Worm (Caenorhabditis elegans) whole organism, midembryonic: Measurements from ENCODE around the gene F38A5.8.

Experiments used
- T22C8.4 ChIP-seq: fragments of 200-800 bp; sonication (Bioruptor generic); IDR thresholded peaks from 2 replicates; pipeline ENCODE4 v1.3.6; 2022; ENCODE audit warnings: missing genetic modification characterization, missing compliant biosample characterization
- cog-1 ChIP-seq: sonication (generic microtip); optimal IDR thresholded peaks from 2 replicates; lab custom pipeline; 2016; ENCODE audit warnings: missing genetic modification characterization, missing compliant biosample characterization
- flt-1 ChIP-seq: fragments of 200-800 bp; sonication (Bioruptor generic); IDR thresholded peaks from 2 replicates; pipeline ENCODE4 v1.3.6; 2022; ENCODE audit warnings: missing genetic modification characterization, missing compliant biosample characterization
- klf-2 ChIP-seq: fragments of 200-800 bp; sonication (Bioruptor generic); conservative IDR thresholded peaks from 2 replicates; pipeline ENCODE4 v1.3.6; 2022; ENCODE audit warnings: missing genetic modification reagents, missing genetic modification characterization, missing compliant biosample characterization
- med-1 ChIP-seq: sonication (generic microtip); optimal IDR thresholded peaks from 2 replicates; lab custom pipeline; 2017; ENCODE audit warnings: missing genetic modification characterization, mild to moderate bottlenecking, missing compliant biosample characterization, antibody characterized with exemption, missing genetic modification reagents; ENCODE audit not compliant: insufficient read depth
- ref-1 ChIP-seq: fragments of 200-800 bp; sonication (Bioruptor generic); conservative IDR thresholded peaks from 2 replicates; pipeline ENCODE4 v1.3.6; 2022; ENCODE audit warnings: missing genetic modification reagents, missing genetic modification characterization, missing compliant biosample characterization
- tab-1 ChIP-seq: fragments of 200-800 bp; sonication (Bioruptor generic); IDR thresholded peaks from 2 replicates; pipeline ENCODE4 v1.3.6; 2022; ENCODE audit warnings: missing genetic modification characterization, missing compliant biosample characterization
- ztf-23 ChIP-seq: fragments of 200-800 bp; sonication (Bioruptor generic); IDR thresholded peaks from 2 replicates; pipeline ENCODE4 v1.3.6; 2022; ENCODE audit warnings: missing genetic modification reagents, missing genetic modification characterization, missing compliant biosample characterization
- ztf-29 ChIP-seq: fragments of 200-800 bp; sonication (Bioruptor generic); IDR thresholded peaks from 2 replicates; pipeline ENCODE4 v1.3.6; 2022; ENCODE audit warnings: missing genetic modification reagents, missing genetic modification characterization, missing compliant biosample characterization

F38A5.8 gene

ce11 chrIV:6599447-6599846 lies at the start of gene F38A5.8:
TSS of gene F38A5.8 (plus strand) at chrIV:6599747.
- TF ChIP-seq flt-1 (GFP tag; lab: Robert Waterston, UW) = no peak
- TF ChIP-seq cog-1 (tag; lab: Kevin White, UChicago) = no peak
- TF ChIP-seq ztf-23 (GFP tag; lab: Robert Waterston, UW) = no peak
- no peak for TF ChIP-seq ref-1
- TF ChIP-seq klf-2 (GFP tag; lab: Robert Waterston, UW) = no peak
- no peak for TF ChIP-seq med-1
- TF ChIP-seq T22C8.4 = no peak
- no peak for TF ChIP-seq ztf-29 (GFP tag; lab: Robert Waterston, UW)
- TF ChIP-seq tab-1 (GFP tag; lab: Robert Waterston, UW) = no peak

- no peak for TF ChIP-seq tab-1 (GFP tag; lab: Robert Waterston, UW)
- TF ChIP-seq cog-1 (tag; lab: Kevin White, UChicago) = no peak
- no peak for TF ChIP-seq med-1
- no peak for TF ChIP-seq T22C8.4
- no peak for TF ChIP-seq klf-2 (GFP tag; lab: Robert Waterston, UW)
- no peak for TF ChIP-seq ztf-29 (GFP tag; lab: Robert Waterston, UW)
- no peak for TF ChIP-seq ref-1
- no peak for TF ChIP-seq ztf-23 (GFP tag; lab: Robert Waterston, UW)
Measured at ce11 chrIV:6552036-6552435, 47.5 kb upstream of the F38A5.8 start.

DNA sequence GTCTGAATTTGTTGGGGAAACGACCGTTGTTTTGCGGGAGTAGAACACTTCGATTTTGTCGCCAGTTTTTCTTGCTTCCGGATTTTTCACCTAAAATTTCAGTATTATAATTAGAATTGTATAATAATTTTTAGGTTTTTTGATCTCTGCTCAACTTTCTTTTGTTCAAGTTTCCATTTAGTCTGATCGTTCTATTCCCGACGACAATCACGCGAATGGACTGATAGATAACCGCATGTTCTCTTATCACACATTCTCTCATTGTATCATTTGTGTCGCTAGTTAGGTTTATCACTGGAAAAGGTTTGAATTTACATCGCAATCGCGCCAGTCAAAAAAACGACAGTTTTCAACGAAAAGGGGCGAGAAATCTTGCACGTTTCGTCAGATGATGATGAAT lies 44.7 kb upstream of the F38A5.8 start:
- TF ChIP-seq T22C8.4 (no peak), med-1 (no peak), klf-2 (GFP tag; lab: Robert Waterston, UW) (no peak), tab-1 (GFP tag; lab: Robert Waterston, UW) (no peak), cog-1 (tag; lab: Kevin White, UChicago) (no peak), flt-1 (GFP tag; lab: Robert Waterston, UW) (no peak), ref-1 (no peak), ztf-29 (GFP tag; lab: Robert Waterston, UW) (no peak), ztf-23 (GFP tag; lab: Robert Waterston, UW) (no peak)

- TF ChIP-seq ref-1 (no peak), ztf-29 (GFP tag; lab: Robert Waterston, UW) (no peak), klf-2 (GFP tag; lab: Robert Waterston, UW) (no peak), ztf-23 (GFP tag; lab: Robert Waterston, UW) (no peak), cog-1 (tag; lab: Kevin White, UChicago) (no peak), T22C8.4 (no peak), flt-1 (GFP tag; lab: Robert Waterston, UW) (no peak), med-1 (no peak), tab-1 (GFP tag; lab: Robert Waterston, UW) (no peak)
Measured at ce11 chrIV:6555388-6556330, 43.9 kb upstream of the F38A5.8 start, which contains the start of gene paqr-1. TSS of gene paqr-1 (minus strand) at chrIV:6555438.

ce11 chrIV:6556624-6557368 lies 42.8 kb upstream of the F38A5.8 start, which contains the start of gene try-3:
TSS of gene try-3 (plus strand) at chrIV:6557155.
- TF ChIP-seq T22C8.4 = peak; percentile 46; the same call in 1 of the 2 replicates
- 0 out of 2 replicates have a peak, but pooled peaks have one; percentile 59 for TF ChIP-seq klf-2 (GFP tag; lab: Robert Waterston, UW)
- peak; percentile 85 for TF ChIP-seq tab-1 (GFP tag; lab: Robert Waterston, UW)
- TF ChIP-seq ref-1 = peak; percentile 71; the same call in 1 of the 2 replicates
- TF ChIP-seq med-1 = peak; percentile 43
- 0 out of 2 replicates have a peak, but pooled peaks have one; percentile 46 for TF ChIP-seq ztf-29 (GFP tag; lab: Robert Waterston, UW)
- TF ChIP-seq cog-1 (tag; lab: Kevin White, UChicago) = peak; percentile 56
- TF ChIP-seq flt-1 (GFP tag; lab: Robert Waterston, UW) = peak; percentile 92
- peak; percentile 84 for TF ChIP-seq ztf-23 (GFP tag; lab: Robert Waterston, UW)

DNA sequence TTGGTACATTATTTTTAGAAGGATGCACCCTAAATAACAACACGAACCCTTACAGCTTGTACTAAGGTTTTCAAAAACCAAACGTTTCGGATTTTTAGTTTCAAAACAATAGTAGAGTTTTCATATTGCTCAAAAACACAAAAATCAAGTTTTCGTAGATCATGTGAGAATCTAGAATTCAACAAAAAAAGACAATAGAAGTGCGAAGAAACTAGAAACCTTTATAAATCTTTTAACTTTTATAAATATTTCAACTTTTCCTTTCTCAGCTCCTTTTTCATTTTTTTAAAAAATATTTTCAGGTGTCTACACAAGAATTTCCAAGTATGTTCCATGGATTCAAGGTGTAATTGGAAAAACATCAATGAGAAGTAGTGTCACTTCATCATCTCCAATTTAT lies 39.1 kb upstream of the F38A5.8 start, which contains the start of gene best-9:
Gene best-9 (plus strand): TSS at position 301 of the 400 bp plus-strand sequence.
- TF ChIP-seq T22C8.4 (no peak), ztf-29 (GFP tag; lab: Robert Waterston, UW) (no peak)

DNA sequence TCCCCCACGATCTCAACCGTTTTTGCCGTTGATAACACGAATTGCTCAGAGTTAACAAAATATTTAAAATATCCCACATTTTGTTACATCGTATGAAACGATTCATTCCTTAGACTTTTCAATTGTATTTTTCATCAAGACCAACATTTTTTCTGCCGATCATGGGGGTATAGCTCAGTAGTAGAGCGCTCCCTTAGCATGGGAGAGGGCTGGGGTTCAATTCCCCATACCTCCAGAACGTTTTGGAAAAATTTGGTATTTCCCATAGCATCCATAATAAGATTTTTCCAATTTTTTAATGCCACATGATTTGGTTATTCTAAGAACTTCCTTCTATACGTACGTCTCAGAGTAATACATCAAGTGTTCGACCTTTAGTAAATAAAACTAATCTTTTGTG lies 37.5 kb upstream of the F38A5.8 start:
- TF ChIP-seq klf-2 (GFP tag; lab: Robert Waterston, UW) (no peak), ztf-23 (GFP tag; lab: Robert Waterston, UW) (no peak), tab-1 (GFP tag; lab: Robert Waterston, UW) (no peak)

ce11 chrIV:6565605-6566004 lies 33.9 kb upstream of the F38A5.8 start:
- TF ChIP-seq ztf-23 (GFP tag; lab: Robert Waterston, UW) = no peak
- no peak for TF ChIP-seq klf-2 (GFP tag; lab: Robert Waterston, UW)
- no peak for TF ChIP-seq flt-1 (GFP tag; lab: Robert Waterston, UW)
- TF ChIP-seq tab-1 (GFP tag; lab: Robert Waterston, UW) = no peak
- TF ChIP-seq cog-1 (tag; lab: Kevin White, UChicago) = no peak
- no peak for TF ChIP-seq ztf-29 (GFP tag; lab: Robert Waterston, UW)
- no peak for TF ChIP-seq med-1
- no peak for TF ChIP-seq ref-1
- TF ChIP-seq T22C8.4 = no peak

DNA sequence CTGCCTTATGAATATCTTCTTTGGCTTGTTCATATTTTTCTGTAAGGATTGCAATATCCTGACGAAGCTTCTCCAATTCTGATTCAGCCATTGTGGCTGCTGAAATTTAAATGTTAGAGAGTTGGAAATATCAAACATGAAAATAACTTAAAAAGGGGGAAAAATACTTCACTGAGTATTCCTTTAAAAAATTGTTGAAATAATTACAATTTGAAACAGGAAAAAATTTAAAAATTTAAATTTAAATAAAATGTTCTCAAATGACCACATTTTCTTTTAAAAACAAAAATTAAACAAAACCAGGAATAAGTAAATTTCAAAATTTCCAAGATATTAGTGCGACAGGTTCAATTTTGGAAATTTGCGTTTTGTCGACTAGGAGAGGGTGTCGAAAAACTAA lies 27.3 kb upstream of the F38A5.8 start, which contains the start of gene bicd-1:
Gene bicd-1 (minus strand): TSS at position 101 of the 400 bp plus-strand sequence.
- no peak for TF ChIP-seq tab-1 (GFP tag; lab: Robert Waterston, UW)
- no peak for TF ChIP-seq klf-2 (GFP tag; lab: Robert Waterston, UW)
- no peak for TF ChIP-seq ref-1
